Fruit fly (Drosophila melanogaster): ENCODE results near the gene CG10413.

DNA sequence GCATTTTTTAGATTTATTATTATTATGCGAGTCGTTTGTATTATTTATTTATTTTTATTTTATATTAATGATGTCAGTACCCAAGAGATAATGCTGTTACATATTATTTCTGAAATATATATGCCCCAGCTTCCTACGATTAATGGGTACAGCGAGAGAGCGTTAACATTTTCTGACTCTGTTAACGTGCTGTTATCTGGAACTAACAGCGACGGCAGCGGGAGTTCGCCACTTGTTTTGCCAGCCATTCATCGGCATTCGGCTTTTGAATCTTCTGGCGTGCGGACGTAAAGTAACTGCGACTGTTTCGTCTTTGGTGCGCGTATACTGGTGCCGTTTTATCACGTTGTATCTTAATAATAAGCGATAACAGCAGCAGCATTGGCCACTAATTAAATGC, 12.0 kb upstream of the CG10413 start, which contains the start of gene MESR3:
- TF ChIP-seq h (optimal IDR thresholded peaks at IDR 0.05) (no peak), insv (optimal IDR thresholded peaks at IDR 0.05) (no peak), Sin3A (optimal IDR thresholded peaks at IDR 0.05) (no peak)

All from Kc167 (cell line).